Fruit fly (Drosophila melanogaster): Measurements from ENCODE around the gene Tom70.

dm6 chr2L:12053365-12053764 is 15.1 kb upstream of the Tom70 start:
- TF ChIP-seq usp (GFP tag; optimal IDR thresholded peaks at IDR 0.05) (no peak), psq (optimal IDR thresholded peaks at IDR 0.05) (no peak), EcR (GFP tag; optimal IDR thresholded peaks at IDR 0.05) (no peak)
